4 fruit fly cellular contexts compared by ENCODE assay signal in genomic region chr3L:4357705-4358131, dm6.
TF ChIP-seq lines count a peak whose summit lies in the region.

No protein-coding gene starts in this region.

- TF ChIP-seq CTCF in whole organism, embryonic (GFP tag; optimal IDR thresholded peaks at IDR 0.05; lab: Kevin White, UChicago): no peak

TF ChIP-seq in whole organism, adult, 20 proteins besides CTCF, POLR2A, EP300 and RAD21:
- TF ChIP-seq Clk (GFP tag; optimal IDR thresholded peaks at IDR 0.05; lab: Kevin White, UChicago) (no peak), CG1620 (GFP tag; optimal IDR thresholded peaks at IDR 0.05; lab: Kevin White, UChicago) (no peak), ovo (GFP tag; optimal IDR thresholded peaks at IDR 0.05; lab: Kevin White, UChicago) (peak; percentile 14), cic (GFP tag; optimal IDR thresholded peaks at IDR 0.05; lab: Kevin White, UChicago) (peak; percentile 14), Mnt (GFP tag; optimal IDR thresholded peaks at IDR 0.05; lab: Kevin White, UChicago) (no peak), CG33017 (tag; optimal IDR thresholded peaks at IDR 0.05; lab: Kevin White, UChicago) (no peak), Crg-1 (GFP tag; optimal IDR thresholded peaks at IDR 0.05; lab: Kevin White, UChicago) (no peak), CG5204 (GFP tag; optimal IDR thresholded peaks at IDR 0.05; lab: Kevin White, UChicago) (no peak), toe (GFP tag; optimal IDR thresholded peaks at IDR 0.05; lab: Kevin White, UChicago) (no peak), CG7101 (tag; optimal IDR thresholded peaks at IDR 0.05; lab: Kevin White, UChicago) (peak; percentile 5), bab1 (GFP tag; optimal IDR thresholded peaks at IDR 0.05; lab: Kevin White, UChicago) (no peak)

TF ChIP-seq in whole organism, embryonic, 481 proteins besides CTCF, POLR2A, EP300 and RAD21 (continues in another document):
- no peak for TF ChIP-seq CG6765 (GFP tag; optimal IDR thresholded peaks at IDR 0.05; lab: Kevin White, UChicago)
- no peak for TF ChIP-seq chn (GFP tag; optimal IDR thresholded peaks at IDR 0.05; lab: Kevin White, UChicago)
- TF ChIP-seq trem (tag; optimal IDR thresholded peaks at IDR 0.05; lab: Kevin White, UChicago): no peak
- TF ChIP-seq bsh (GFP tag; optimal IDR thresholded peaks at IDR 0.05; lab: Kevin White, UChicago): peak in 1 of 2 experiments; percentile 14
- no peak for TF ChIP-seq Xbp1 (GFP tag; optimal IDR thresholded peaks at IDR 0.05; lab: Kevin White, UChicago)
- no peak for TF ChIP-seq HHEX (GFP tag; optimal IDR thresholded peaks at IDR 0.05; lab: Kevin White, UChicago)
- TF ChIP-seq NC2α (GFP tag; optimal IDR thresholded peaks at IDR 0.05; lab: Kevin White, UChicago): no peak
- TF ChIP-seq Med (GFP tag; lab: Kevin White, UChicago): peak; percentile 71
- no peak for TF ChIP-seq hkb (optimal IDR thresholded peaks at IDR 0.05; lab: Kevin White, UChicago)
- TF ChIP-seq hkb (GFP tag; IDR thresholded peaks at IDR 0.05; lab: Robert Waterston, UW): peak; percentile 27; the same call in 1 of the 2 replicates
- TF ChIP-seq CG4282 (GFP tag; optimal IDR thresholded peaks at IDR 0.05; lab: Kevin White, UChicago): no peak
- TF ChIP-seq sna (GFP tag; IDR thresholded peaks at IDR 0.05; lab: Robert Waterston, UW; ENCODE audit: partially characterized antibody): no peak
- TF ChIP-seq ara (GFP tag; IDR thresholded peaks at IDR 0.05; lab: Robert Waterston, UW): peak; percentile 41; the same call in 1 of the 2 replicates
- TF ChIP-seq Hmr (GFP tag; optimal IDR thresholded peaks at IDR 0.05; lab: Kevin White, UChicago): no peak
- TF ChIP-seq CG13296 (GFP tag; optimal IDR thresholded peaks at IDR 0.05; lab: Kevin White, UChicago): no peak
- TF ChIP-seq usp (GFP tag; optimal IDR thresholded peaks at IDR 0.05; lab: Kevin White, UChicago): no peak
- no peak for TF ChIP-seq CG5180 (GFP tag; optimal IDR thresholded peaks at IDR 0.05; lab: Kevin White, UChicago)
- no peak for TF ChIP-seq CG10654 (GFP tag; optimal IDR thresholded peaks at IDR 0.05; lab: Kevin White, UChicago)
- peak; percentile 45 for TF ChIP-seq CG4707 (GFP tag; optimal IDR thresholded peaks at IDR 0.05; lab: Kevin White, UChicago)
- no peak for TF ChIP-seq dan (GFP tag; IDR thresholded peaks at IDR 0.05; lab: Robert Waterston, UW)
- no peak for TF ChIP-seq Lim3 (GFP tag; IDR thresholded peaks at IDR 0.05; lab: Robert Waterston, UW)
- TF ChIP-seq Antp (GFP tag; optimal IDR thresholded peaks at IDR 0.05; lab: Kevin White, UChicago): no peak
- TF ChIP-seq oc (tag; optimal IDR thresholded peaks at IDR 0.05; lab: Kevin White, UChicago): no peak
- no peak for TF ChIP-seq Aef1 (GFP tag; IDR thresholded peaks at IDR 0.05; lab: Robert Waterston, UW)
- TF ChIP-seq fd64A (GFP tag; optimal IDR thresholded peaks at IDR 0.05; lab: Kevin White, UChicago): peak; percentile 17
- TF ChIP-seq cg (GFP tag; optimal IDR thresholded peaks at IDR 0.05; lab: Kevin White, UChicago): no peak
- no peak for TF ChIP-seq gsb (GFP tag; IDR thresholded peaks at IDR 0.05; lab: Robert Waterston, UW)
- TF ChIP-seq CG11085 (GFP tag; IDR thresholded peaks at IDR 0.05; lab: Robert Waterston, UW): no peak
- no peak for TF ChIP-seq CG6254 (GFP tag; optimal IDR thresholded peaks at IDR 0.05; lab: Kevin White, UChicago)

TF ChIP-seq in whole organism, prepupa, 60 proteins besides CTCF, POLR2A, EP300 and RAD21:
- TF ChIP-seq CG11294 (GFP tag; IDR thresholded peaks at IDR 0.05; lab: Robert Waterston, UW): no peak
- no peak for TF ChIP-seq fd85E (GFP tag; optimal IDR thresholded peaks at IDR 0.05; lab: Kevin White, UChicago)
- TF ChIP-seq Lpt (GFP tag; optimal IDR thresholded peaks at IDR 0.05; lab: Kevin White, UChicago): no peak
- no peak for TF ChIP-seq CG7368 (GFP tag; optimal IDR thresholded peaks at IDR 0.05; lab: Kevin White, UChicago)
- no peak for TF ChIP-seq CG10631 (GFP tag; optimal IDR thresholded peaks at IDR 0.05; lab: Kevin White, UChicago)
- no peak for TF ChIP-seq CG31627 (GFP tag; optimal IDR thresholded peaks at IDR 0.05; lab: Kevin White, UChicago)
- TF ChIP-seq fkh (GFP tag; optimal IDR thresholded peaks at IDR 0.05; lab: Kevin White, UChicago): peak; percentile 51
- TF ChIP-seq Ets96B (tag; optimal IDR thresholded peaks at IDR 0.05; lab: Kevin White, UChicago): no peak
- TF ChIP-seq CG34406 (GFP tag; optimal IDR thresholded peaks at IDR 0.05; lab: Kevin White, UChicago): no peak
- TF ChIP-seq CG8632 (GFP tag; optimal IDR thresholded peaks at IDR 0.05; lab: Kevin White, UChicago): no peak
- TF ChIP-seq net (GFP tag; optimal IDR thresholded peaks at IDR 0.05; lab: Kevin White, UChicago): no peak
- no peak for TF ChIP-seq Eip75B (GFP tag; optimal IDR thresholded peaks at IDR 0.05; lab: Kevin White, UChicago)
- no peak for TF ChIP-seq svp (GFP tag; lab: Kevin White, UChicago)
- no peak for TF ChIP-seq CG1621 (tag; optimal IDR thresholded peaks at IDR 0.05; lab: Kevin White, UChicago)
- TF ChIP-seq eg (GFP tag; IDR thresholded peaks at IDR 0.05; lab: Robert Waterston, UW): no peak
- TF ChIP-seq CG9139 (GFP tag; optimal IDR thresholded peaks at IDR 0.05; lab: Kevin White, UChicago): no peak
- TF ChIP-seq acj6 (GFP tag; optimal IDR thresholded peaks at IDR 0.05; lab: Kevin White, UChicago): no peak
- peak; percentile 50 for TF ChIP-seq Eip78C (GFP tag; lab: Kevin White, UChicago)
- TF ChIP-seq CG8119 (GFP tag; IDR thresholded peaks at IDR 0.05; lab: Robert Waterston, UW): no peak
- TF ChIP-seq vri (GFP tag; optimal IDR thresholded peaks at IDR 0.05; lab: Kevin White, UChicago): peak; percentile 37
- no peak for TF ChIP-seq CG10669 (GFP tag; optimal IDR thresholded peaks at IDR 0.05; lab: Kevin White, UChicago)
- no peak for TF ChIP-seq CG6854 (GFP tag; optimal IDR thresholded peaks at IDR 0.05; lab: Kevin White, UChicago)

TF ChIP-seq in whole organism, wandering third instar larva, 38 proteins besides CTCF, POLR2A, EP300 and RAD21:
- TF ChIP-seq pan (optimal IDR thresholded peaks at IDR 0.05; lab: Kevin White, UChicago): no peak
- TF ChIP-seq CG32264 (GFP tag; optimal IDR thresholded peaks at IDR 0.05; lab: Kevin White, UChicago): peak; percentile 20
- peak in 1 of 2 experiments; percentile 47 for TF ChIP-seq foxo (GFP tag; optimal IDR thresholded peaks at IDR 0.05; lab: Kevin White, UChicago)
- peak; percentile 67 for TF ChIP-seq rgr (GFP tag; optimal IDR thresholded peaks at IDR 0.05; lab: Kevin White, UChicago)
- no peak for TF ChIP-seq N (GFP tag; optimal IDR thresholded peaks at IDR 0.05; lab: Kevin White, UChicago)
- TF ChIP-seq Vsx2 (GFP tag; optimal IDR thresholded peaks at IDR 0.05; lab: Kevin White, UChicago; ENCODE audit: partially characterized antibody): no peak
- peak; percentile 56 for TF ChIP-seq br (GFP tag; optimal IDR thresholded peaks at IDR 0.05; lab: Kevin White, UChicago)
- TF ChIP-seq Hr83 (GFP tag; optimal IDR thresholded peaks at IDR 0.05; lab: Kevin White, UChicago; ENCODE audit: poor library complexity, severe bottlenecking): peak; percentile 83
- no peak for TF ChIP-seq lola (GFP tag; optimal IDR thresholded peaks at IDR 0.05; lab: Kevin White, UChicago)
- no peak for TF ChIP-seq dsf (GFP tag; optimal IDR thresholded peaks at IDR 0.05; lab: Kevin White, UChicago; ENCODE audit: borderline replicate concordance)
- TF ChIP-seq brk (GFP tag; optimal IDR thresholded peaks at IDR 0.05; lab: Kevin White, UChicago): no peak
- TF ChIP-seq GATAd (GFP tag; optimal IDR thresholded peaks at IDR 0.05; lab: Kevin White, UChicago): no peak
- no peak for TF ChIP-seq sv (GFP tag; optimal IDR thresholded peaks at IDR 0.05; lab: Kevin White, UChicago)
- TF ChIP-seq Mio (GFP tag; optimal IDR thresholded peaks at IDR 0.05; lab: Kevin White, UChicago): no peak
- TF ChIP-seq h (GFP tag; optimal IDR thresholded peaks at IDR 0.05; lab: Kevin White, UChicago): peak; percentile 75
- no peak for TF ChIP-seq Dif (GFP tag; optimal IDR thresholded peaks at IDR 0.05; lab: Kevin White, UChicago; ENCODE audit: partially characterized antibody)
- TF ChIP-seq Jra (GFP tag; optimal IDR thresholded peaks at IDR 0.05; lab: Kevin White, UChicago): peak; percentile 25
- TF ChIP-seq Dfd (GFP tag; optimal IDR thresholded peaks at IDR 0.05; lab: Kevin White, UChicago): no peak
- TF ChIP-seq jim (GFP tag; optimal IDR thresholded peaks at IDR 0.05; lab: Kevin White, UChicago): no peak
- peak; percentile 12 for TF ChIP-seq HLH106 (tag; optimal IDR thresholded peaks at IDR 0.05; lab: Kevin White, UChicago)
- no peak for TF ChIP-seq sage (GFP tag; optimal IDR thresholded peaks at IDR 0.05; lab: Kevin White, UChicago)
- no peak for TF ChIP-seq Rel (GFP tag; optimal IDR thresholded peaks at IDR 0.05; lab: Kevin White, UChicago)
- TF ChIP-seq Rel (tag; optimal IDR thresholded peaks at IDR 0.05; lab: Kevin White, UChicago): peak; percentile 84
- TF ChIP-seq Hnf4 (GFP tag; optimal IDR thresholded peaks at IDR 0.05; lab: Kevin White, UChicago): peak; percentile 60
- TF ChIP-seq CrebA (GFP tag; optimal IDR thresholded peaks at IDR 0.05; lab: Kevin White, UChicago; ENCODE audit: borderline replicate concordance): no peak
- TF ChIP-seq usp (GFP tag; optimal IDR thresholded peaks at IDR 0.05; lab: Kevin White, UChicago): no peak
- no peak for TF ChIP-seq Hr78 (GFP tag; optimal IDR thresholded peaks at IDR 0.05; lab: Kevin White, UChicago)
- peak; percentile 34 for TF ChIP-seq Sp1 (GFP tag; optimal IDR thresholded peaks at IDR 0.05; lab: Kevin White, UChicago)
- no peak for TF ChIP-seq woc (GFP tag; optimal IDR thresholded peaks at IDR 0.05; lab: Kevin White, UChicago)
- TF ChIP-seq tai (GFP tag; optimal IDR thresholded peaks at IDR 0.05; lab: Kevin White, UChicago): peak; percentile 56
- no peak for TF ChIP-seq Abd-B (GFP tag; optimal IDR thresholded peaks at IDR 0.05; lab: Kevin White, UChicago)
- peak; percentile 46 for TF ChIP-seq fru (GFP tag; optimal IDR thresholded peaks at IDR 0.05; lab: Kevin White, UChicago)
- peak; percentile 41 for TF ChIP-seq psq (GFP tag; optimal IDR thresholded peaks at IDR 0.05; lab: Kevin White, UChicago)
- TF ChIP-seq dl (GFP tag; optimal IDR thresholded peaks at IDR 0.05; lab: Kevin White, UChicago; ENCODE audit: insufficient read depth in 1 of 2, partially characterized antibody in 2 of 2): no peak
- no peak for TF ChIP-seq ey (GFP tag; optimal IDR thresholded peaks at IDR 0.05; lab: Kevin White, UChicago)
- TF ChIP-seq Myc (optimal IDR thresholded peaks at IDR 0.05; lab: Kevin White, UChicago): no peak
- peak; percentile 49 for TF ChIP-seq OdsH (GFP tag; optimal IDR thresholded peaks at IDR 0.05; lab: Kevin White, UChicago)
- TF ChIP-seq CG9705 (GFP tag; optimal IDR thresholded peaks at IDR 0.05; lab: Kevin White, UChicago): no peak
- TF ChIP-seq dmrt93B (GFP tag; optimal IDR thresholded peaks at IDR 0.05; lab: Kevin White, UChicago): peak; percentile 16
TF ChIP-seq in whole organism, wandering third instar larva: peak in this region for 16.
